Worm (Caenorhabditis elegans) whole organism, L2 larva: Measurements from ENCODE around the gene Y54F10AR.2.

Source experiments
- C34F6.9 ChIP-seq: fragments of 150-350 bp; optimal IDR thresholded peaks from 2 replicates; lab custom pipeline; 2014; ENCODE audit warnings: missing biosample characterization, missing genetic modification characterization
- F13H6.1 ChIP-seq: sonication (generic microtip); optimal IDR thresholded peaks from 2 replicates; lab custom pipeline; 2016; ENCODE audit warnings: missing genetic modification characterization, missing compliant biosample characterization
- R02D3.7 ChIP-seq: fragments of 150-350 bp; optimal IDR thresholded peaks from 2 replicates; lab custom pipeline; 2014; ENCODE audit warnings: missing biosample characterization, missing genetic modification characterization
- Y55F3AM.14 ChIP-seq: fragments of 200-800 bp; sonication (Bioruptor generic); optimal IDR thresholded peaks from 2 replicates; lab custom pipeline; 2018; ENCODE audit warnings: mild to moderate bottlenecking, missing genetic modification characterization, missing compliant biosample characterization
- ZK546.5 ChIP-seq: sonication (generic microtip); optimal IDR thresholded peaks from 2 replicates; lab custom pipeline; 2017; ENCODE audit warnings: missing biosample characterization, missing genetic modification characterization
- alr-1 ChIP-seq: fragments of 150-350 bp; optimal IDR thresholded peaks from 2 replicates; lab custom pipeline; 2014; ENCODE audit warnings: missing biosample characterization, missing genetic modification characterization
- aly-2 ChIP-seq: fragments of 150-350 bp; optimal IDR thresholded peaks from 2 replicates; lab custom pipeline; 2014; ENCODE audit warnings: missing biosample characterization, missing genetic modification characterization
- ama-1 ChIP-seq: fragments of 150-350 bp; optimal IDR thresholded peaks from 2 replicates; lab custom pipeline; 2018; ENCODE audit warnings: inconsistent platforms
- blmp-1 ChIP-seq: sonication (generic microtip); optimal IDR thresholded peaks from 2 replicates; lab custom pipeline; 2017; ENCODE audit warnings: missing genetic modification characterization, mild to moderate bottlenecking, missing compliant biosample characterization, antibody characterized with exemption, moderate library complexity; ENCODE audit not compliant: insufficient read depth
- ceh-16 ChIP-seq: fragments of 150-350 bp; optimal IDR thresholded peaks from 2 replicates; lab custom pipeline; 2014; ENCODE audit warnings: missing biosample characterization, missing genetic modification characterization
- ceh-82 ChIP-seq: fragments of 150-350 bp; optimal IDR thresholded peaks from 2 replicates; lab custom pipeline; 2014; ENCODE audit warnings: missing biosample characterization, missing genetic modification characterization
- crh-2 ChIP-seq: sonication (generic microtip); optimal IDR thresholded peaks from 2 replicates; lab custom pipeline; 2017; ENCODE audit warnings: missing biosample characterization, missing genetic modification characterization
- dmd-4 ChIP-seq: sonication (generic microtip); optimal IDR thresholded peaks from 2 replicates; lab custom pipeline; 2017; ENCODE audit warnings: missing biosample characterization, missing genetic modification characterization
- egl-27 ChIP-seq: sonication (generic microtip); optimal IDR thresholded peaks from 3 replicates; lab custom pipeline; 2017; ENCODE audit warnings: missing biosample characterization, missing genetic modification reagents, missing genetic modification characterization
- elt-1 ChIP-seq: fragments of 150-350 bp; optimal IDR thresholded peaks from 2 replicates; lab custom pipeline; 2014; ENCODE audit warnings: missing biosample characterization, missing genetic modification characterization
- elt-3 ChIP-seq: sonication (generic microtip); optimal IDR thresholded peaks from 2 replicates; lab custom pipeline; 2017; ENCODE audit warnings: missing biosample characterization, missing genetic modification characterization
- fos-1 ChIP-seq: fragments of 150-350 bp; optimal IDR thresholded peaks from 2 replicates; lab custom pipeline; 2014; ENCODE audit warnings: missing biosample characterization, missing genetic modification characterization
- gmeb-1 ChIP-seq: fragments of 150-350 bp; optimal IDR thresholded peaks from 2 replicates; lab custom pipeline; 2014; ENCODE audit warnings: missing biosample characterization, missing genetic modification characterization
- lin-11 ChIP-seq: fragments of 150-350 bp; sonication (generic microtip); optimal IDR thresholded peaks from 2 replicates; lab custom pipeline; 2014; ENCODE audit warnings: missing biosample characterization, missing genetic modification characterization, inconsistent platforms, mixed read lengths
- lin-13 ChIP-seq: fragments of 150-350 bp; optimal IDR thresholded peaks from 2 replicates; lab custom pipeline; 2014; ENCODE audit warnings: missing biosample characterization, missing genetic modification reagents, missing genetic modification characterization
- lin-39 ChIP-seq: fragments of 150-350 bp; optimal IDR thresholded peaks from 2 replicates; lab custom pipeline; 2014; ENCODE audit warnings: missing biosample characterization, missing genetic modification reagents, missing genetic modification characterization
- lsy-2 ChIP-seq, 2 experiments: fragments of 150-350 bp in 1 of 2; sonication (generic microtip) in 1 of 2; optimal IDR thresholded peaks; 2 replicates each; lab custom pipeline; 2014 to 2017; ENCODE audit warnings: missing biosample characterization in 2 of 2, missing genetic modification characterization in 2 of 2
- mab-5 ChIP-seq: fragments of 150-350 bp; optimal IDR thresholded peaks from 2 replicates; lab custom pipeline; 2014; ENCODE audit warnings: missing biosample characterization, missing genetic modification characterization
- mbf-1 ChIP-seq: sonication (generic microtip); optimal IDR thresholded peaks from 2 replicates; lab custom pipeline; 2017; ENCODE audit warnings: missing biosample characterization, missing genetic modification characterization
- mdl-1 ChIP-seq, 2 experiments: fragments of 150-350 bp in 1 of 2; sonication (generic microtip) in 1 of 2; optimal IDR thresholded peaks; 2 replicates each; lab custom pipeline; 2017; ENCODE audit warnings: missing biosample characterization in 2 of 2, missing genetic modification characterization in 2 of 2
- nhr-10 ChIP-seq: sonication (generic microtip); optimal IDR thresholded peaks from 2 replicates; lab custom pipeline; 2017; ENCODE audit warnings: missing biosample characterization, missing genetic modification characterization
- nhr-11 ChIP-seq: fragments of 150-350 bp; optimal IDR thresholded peaks from 2 replicates; lab custom pipeline; 2014; ENCODE audit warnings: missing biosample characterization, missing genetic modification characterization
- nhr-12 ChIP-seq: fragments of 150-350 bp; optimal IDR thresholded peaks from 2 replicates; lab custom pipeline; 2014; ENCODE audit warnings: missing biosample characterization, missing genetic modification characterization
- nhr-129 ChIP-seq: fragments of 150-350 bp; optimal IDR thresholded peaks from 2 replicates; lab custom pipeline; 2014; ENCODE audit warnings: missing biosample characterization, missing genetic modification characterization
- nhr-21 ChIP-seq: fragments of 150-350 bp; optimal IDR thresholded peaks from 2 replicates; lab custom pipeline; 2014; ENCODE audit warnings: missing biosample characterization, missing genetic modification characterization
- nhr-23 ChIP-seq: fragments of 150-350 bp; optimal IDR thresholded peaks from 2 replicates; lab custom pipeline; 2014; ENCODE audit warnings: missing biosample characterization, missing genetic modification reagents, missing genetic modification characterization
- nhr-237 ChIP-seq: fragments of 150-350 bp; optimal IDR thresholded peaks from 2 replicates; lab custom pipeline; 2014; ENCODE audit warnings: missing biosample characterization, missing genetic modification characterization
- nhr-25 ChIP-seq: fragments of 150-350 bp; sonication (generic microtip); optimal IDR thresholded peaks from 3 replicates; lab custom pipeline; 2014; ENCODE audit warnings: missing biosample characterization, missing genetic modification characterization
- nhr-6 ChIP-seq: fragments of 150-350 bp; optimal IDR thresholded peaks from 2 replicates; lab custom pipeline; 2014; ENCODE audit warnings: missing biosample characterization, missing genetic modification characterization
- nhr-77 ChIP-seq: fragments of 150-350 bp; optimal IDR thresholded peaks from 2 replicates; lab custom pipeline; 2014; ENCODE audit warnings: missing biosample characterization, missing genetic modification characterization
- peb-1 ChIP-seq: fragments of 150-350 bp; optimal IDR thresholded peaks from 2 replicates; lab custom pipeline; 2014; ENCODE audit warnings: missing biosample characterization, missing genetic modification characterization
- sem-4 ChIP-seq: fragments of 150-350 bp; optimal IDR thresholded peaks from 2 replicates; lab custom pipeline; 2014; ENCODE audit warnings: missing biosample characterization, missing genetic modification reagents, missing genetic modification characterization
- skn-1 ChIP-seq: sonication (generic microtip); optimal IDR thresholded peaks from 2 replicates; lab custom pipeline; 2017; ENCODE audit warnings: missing biosample characterization, missing genetic modification characterization
- sma-3 ChIP-seq: sonication (generic microtip); optimal IDR thresholded peaks from 2 replicates; lab custom pipeline; 2016; ENCODE audit warnings: missing genetic modification reagents, missing genetic modification characterization, missing compliant biosample characterization
- sma-9 ChIP-seq, 2 experiments: fragments of 150-350 bp in 1 of 2; sonication (generic microtip) in 1 of 2; optimal IDR thresholded peaks; 2 replicates each; lab custom pipeline; 2014 to 2016; ENCODE audit warnings: missing genetic modification characterization in 2 of 2, mild to moderate bottlenecking in 1 of 2, missing biosample characterization in 1 of 2, missing compliant biosample characterization in 1 of 2, missing genetic modification reagents in 1 of 2, moderate library complexity in 1 of 2
- snpc-4 ChIP-seq: fragments of 150-350 bp; optimal IDR thresholded peaks from 2 replicates; lab custom pipeline; 2014; ENCODE audit warnings: missing biosample characterization, missing genetic modification characterization
- unc-39 ChIP-seq: fragments of 150-350 bp; optimal IDR thresholded peaks from 2 replicates; lab custom pipeline; 2014; ENCODE audit warnings: missing biosample characterization, missing genetic modification characterization
- unc-55 ChIP-seq: fragments of 150-350 bp; sonication (generic microtip); optimal IDR thresholded peaks from 3 replicates; lab custom pipeline; 2014; ENCODE audit warnings: missing biosample characterization, missing genetic modification reagents, missing genetic modification characterization
- unc-62 ChIP-seq: fragments of 150-350 bp; optimal IDR thresholded peaks from 2 replicates; lab custom pipeline; 2014; ENCODE audit warnings: missing biosample characterization, missing genetic modification reagents, missing genetic modification characterization
- zag-1 ChIP-seq: fragments of 150-350 bp; optimal IDR thresholded peaks from 2 replicates; lab custom pipeline; 2014; ENCODE audit warnings: missing biosample characterization, missing genetic modification characterization
- ztf-1 ChIP-seq: fragments of 200-800 bp; sonication (Bioruptor generic); conservative IDR thresholded peaks from 2 replicates; pipeline ENCODE4 v1.3.6; 2022; ENCODE audit warnings: missing genetic modification characterization, missing compliant biosample characterization
- ztf-11 ChIP-seq: sonication (generic microtip); optimal IDR thresholded peaks from 2 replicates; lab custom pipeline; 2017; ENCODE audit warnings: missing biosample characterization, missing genetic modification characterization
- ztf-4 ChIP-seq: fragments of 150-350 bp; optimal IDR thresholded peaks from 2 replicates; lab custom pipeline; 2014; ENCODE audit warnings: missing biosample characterization, missing genetic modification characterization

Y54F10AR.2 gene

DNA sequence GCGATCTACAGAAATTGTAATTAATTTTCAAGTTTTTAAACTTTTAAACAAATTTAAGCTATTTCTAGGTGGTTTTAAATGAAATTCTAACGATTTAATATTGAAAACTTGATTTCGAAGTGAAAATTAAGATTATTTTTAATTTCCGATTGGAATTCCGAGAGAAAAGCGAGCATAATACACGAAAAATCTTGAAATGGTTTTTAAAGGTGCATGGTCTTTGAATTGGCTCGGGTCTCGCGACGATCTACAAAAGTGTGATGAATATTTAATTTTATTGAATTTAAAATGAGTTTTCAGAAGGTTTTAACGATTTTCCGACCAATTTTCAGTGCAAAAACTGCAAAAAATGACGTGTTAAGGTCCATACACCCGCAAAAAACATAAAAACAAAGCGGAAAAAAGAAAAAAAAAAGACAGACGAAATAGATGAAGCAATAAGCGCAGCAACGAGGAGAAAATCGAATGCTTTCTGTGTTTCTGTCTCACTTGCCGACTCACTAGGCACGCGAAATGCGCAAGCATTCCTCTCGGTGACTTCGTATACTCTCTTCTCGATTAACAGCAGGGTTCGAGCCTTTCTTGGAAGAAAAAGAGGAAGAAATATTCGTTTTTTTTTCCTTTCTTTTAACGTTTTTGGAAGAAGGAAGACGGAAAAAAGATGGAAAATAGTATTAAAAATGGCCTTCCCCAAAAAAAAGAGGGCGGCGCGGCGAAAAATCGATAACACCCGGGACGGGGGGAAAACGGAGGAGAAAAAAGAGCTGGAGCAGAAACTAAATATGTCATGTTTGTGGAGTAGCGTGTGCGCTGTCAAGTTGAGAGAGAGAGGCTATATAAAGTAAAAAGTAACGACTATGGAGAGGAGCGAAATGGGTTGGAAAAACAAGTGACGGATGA, 5.3 kb upstream of the Y54F10AR.2 start:
- TF ChIP-seq dmd-4 (tag; lab: Kevin White, UChicago): no peak
- TF ChIP-seq mdl-1 (tag; optimal IDR thresholded peaks at IDR 0.05; lab: Kevin White, UChicago): peak in 1 of 2 experiments; percentile 5
- TF ChIP-seq unc-62 (GFP tag; lab: Kevin White, UChicago): no peak
- peak; percentile 75 for TF ChIP-seq Y55F3AM.14 (GFP tag; lab: Kevin White, UChicago)
- TF ChIP-seq ceh-82 (tag; lab: Kevin White, UChicago): no peak
- TF ChIP-seq nhr-21 (tag; lab: Kevin White, UChicago): no peak
- peak; percentile 30 for TF ChIP-seq snpc-4 (tag; lab: Kevin White, UChicago)
- no peak for TF ChIP-seq ztf-1
- TF ChIP-seq lsy-2 (tag; optimal IDR thresholded peaks at IDR 0.05; lab: Kevin White, UChicago): peak; percentile 47 to 82
- no peak for TF ChIP-seq peb-1 (tag; lab: Kevin White, UChicago)
- TF ChIP-seq egl-27: peak; percentile 7
- TF ChIP-seq nhr-11 (tag; lab: Kevin White, UChicago): no peak
- TF ChIP-seq crh-2: peak; percentile 76
- TF ChIP-seq unc-39 (tag; lab: Kevin White, UChicago): no peak
- TF ChIP-seq fos-1: peak; percentile 79
- peak; percentile 1 for TF ChIP-seq blmp-1
- TF ChIP-seq sem-4 (tag; lab: Kevin White, UChicago): peak; percentile 45
- TF ChIP-seq gmeb-1 (tag; lab: Kevin White, UChicago): peak; percentile 30
- no peak for TF ChIP-seq mab-5 (tag; lab: Kevin White, UChicago)
- no peak for TF ChIP-seq nhr-77 (tag; lab: Kevin White, UChicago)
- TF ChIP-seq sma-9 (GFP tag; optimal IDR thresholded peaks at IDR 0.05; lab: Kevin White, UChicago): no peak
- TF ChIP-seq sma-9 (tag; optimal IDR thresholded peaks at IDR 0.05; lab: Kevin White, UChicago): no peak
- TF ChIP-seq nhr-23 (tag; lab: Kevin White, UChicago): no peak
- no peak for TF ChIP-seq elt-1
- TF ChIP-seq ztf-4 (tag; lab: Kevin White, UChicago): no peak
- peak; percentile 89 for TF ChIP-seq nhr-129 (tag; lab: Kevin White, UChicago)
- TF ChIP-seq ceh-16: no peak
- TF ChIP-seq mbf-1 (tag; lab: Kevin White, UChicago): no peak
- TF ChIP-seq nhr-10 (tag; lab: Kevin White, UChicago): no peak
- TF ChIP-seq aly-2 (tag; lab: Kevin White, UChicago): no peak
- peak; percentile 73 for TF ChIP-seq lin-13 (GFP tag; lab: Kevin White, UChicago)
- TF ChIP-seq ama-1 (lab: Kevin White, UChicago): peak; percentile 6
- peak; percentile 3 for TF ChIP-seq F13H6.1 (tag; lab: Kevin White, UChicago)
- no peak for TF ChIP-seq sma-3 (GFP tag; lab: Kevin White, UChicago)
- peak; percentile 63 for TF ChIP-seq C34F6.9 (tag; lab: Kevin White, UChicago)
- no peak for TF ChIP-seq ztf-11
- TF ChIP-seq zag-1 (tag; lab: Kevin White, UChicago): peak; percentile 88
- TF ChIP-seq nhr-12 (tag; lab: Kevin White, UChicago): no peak
- no peak for TF ChIP-seq elt-3 (tag; lab: Kevin White, UChicago)
- no peak for TF ChIP-seq ZK546.5 (tag; lab: Kevin White, UChicago)
- peak; percentile 88 for TF ChIP-seq unc-55 (GFP tag; lab: Kevin White, UChicago)
- TF ChIP-seq lin-11 (tag; lab: Kevin White, UChicago): no peak
- TF ChIP-seq skn-1 (tag; lab: Kevin White, UChicago): no peak
- no peak for TF ChIP-seq nhr-237 (tag; lab: Kevin White, UChicago)
- TF ChIP-seq nhr-6 (tag; lab: Kevin White, UChicago): no peak
- no peak for TF ChIP-seq R02D3.7 (tag; lab: Kevin White, UChicago)
- TF ChIP-seq lin-39: no peak
- no peak for TF ChIP-seq alr-1
- no peak for TF ChIP-seq nhr-25 (tag; lab: Kevin White, UChicago)
- TF ChIP-seq, all 48 proteins: peak for 17
